Worm (Caenorhabditis elegans) whole organism, young adult: Measurements from ENCODE around the gene C03B1.5.

Experiments
- B0019.2 ChIP-seq: fragments of 200-800 bp; sonication (Bioruptor generic); conservative IDR thresholded peaks from 2 replicates; pipeline ENCODE4 v1.3.6; 2022; ENCODE audit warnings: missing genetic modification reagents, missing genetic modification characterization, missing compliant biosample characterization
- B0035.1 ChIP-seq: sonication (generic microtip); optimal IDR thresholded peaks from 2 replicates; lab custom pipeline; 2016; ENCODE audit warnings: missing genetic modification characterization, mild to moderate bottlenecking, missing compliant biosample characterization, missing genotype, missing genetic modification reagents
- B0336.3 ChIP-seq: fragments of 200-800 bp; sonication (Bioruptor generic); IDR thresholded peaks from 2 replicates; pipeline ENCODE4 v1.3.6; 2022; ENCODE audit warnings: missing genetic modification characterization, missing compliant biosample characterization
- F10E7.11 ChIP-seq: sonication (generic microtip); optimal IDR thresholded peaks from 2 replicates; lab custom pipeline; 2017; ENCODE audit warnings: mild to moderate bottlenecking, missing genetic modification characterization, moderate library complexity, missing compliant biosample characterization
- F57A8.1 ChIP-seq: fragments of 200-800 bp; sonication (Bioruptor generic); optimal IDR thresholded peaks from 2 replicates; lab custom pipeline; 2018; ENCODE audit warnings: mild to moderate bottlenecking, missing genetic modification characterization, moderate library complexity, missing compliant biosample characterization
- K11D2.4 ChIP-seq: fragments of 200-800 bp; sonication (Bioruptor generic); IDR thresholded peaks from 2 replicates; pipeline ENCODE4 v1.3.6; 2022; ENCODE audit warnings: missing genetic modification reagents, missing genetic modification characterization, missing compliant biosample characterization
- Y67H2A.10 ChIP-seq: fragments of 200-800 bp; sonication (Bioruptor generic); conservative IDR thresholded peaks from 2 replicates; pipeline ENCODE4 v1.3.6; 2022; ENCODE audit warnings: missing genetic modification reagents, missing genetic modification characterization, missing compliant biosample characterization
- Y95B8A.8 ChIP-seq: fragments of 200-800 bp; sonication (Bioruptor generic); IDR thresholded peaks from 2 replicates; pipeline ENCODE4 v1.3.6; 2022; ENCODE audit warnings: missing genetic modification reagents, missing genetic modification characterization, missing compliant biosample characterization
- ZK185.1 ChIP-seq: sonication (generic microtip); optimal IDR thresholded peaks from 2 replicates; lab custom pipeline; 2016; ENCODE audit warnings: mild to moderate bottlenecking, missing genetic modification characterization, missing compliant biosample characterization; ENCODE audit not compliant: poor library complexity, severe bottlenecking
- attf-5 ChIP-seq: fragments of 200-800 bp; sonication (Bioruptor generic); optimal IDR thresholded peaks from 2 replicates; lab custom pipeline; 2018; ENCODE audit warnings: mild to moderate bottlenecking, missing genetic modification characterization, missing compliant biosample characterization
- ceh-100 ChIP-seq: fragments of 200-800 bp; sonication (Bioruptor generic); IDR thresholded peaks from 2 replicates; pipeline ENCODE4 v1.3.6; 2022; ENCODE audit warnings: missing genetic modification reagents, missing genetic modification characterization, missing compliant biosample characterization
- ceh-27 ChIP-seq: fragments of 200-800 bp; sonication (Bioruptor generic); optimal IDR thresholded peaks from 2 replicates; lab custom pipeline; 2018; ENCODE audit warnings: mild to moderate bottlenecking, missing genetic modification characterization, moderate library complexity, missing compliant biosample characterization
- ceh-91 ChIP-seq: fragments of 200-800 bp; sonication (Bioruptor generic); IDR thresholded peaks from 2 replicates; pipeline ENCODE4 v1.3.6; 2022; ENCODE audit warnings: missing genetic modification reagents, missing genetic modification characterization, missing compliant biosample characterization
- dox-1 ChIP-seq: fragments of 200-800 bp; sonication (Bioruptor generic); IDR thresholded peaks from 2 replicates; pipeline ENCODE4 v1.3.6; 2022; ENCODE audit warnings: missing genetic modification reagents, missing genetic modification characterization, missing compliant biosample characterization
- dpl-1 ChIP-seq: fragments of 150-350 bp; optimal IDR thresholded peaks from 2 replicates; lab custom pipeline; 2014; ENCODE audit warnings: missing biosample characterization, missing genetic modification reagents, missing genetic modification characterization
- egrh-3 ChIP-seq: fragments of 200-800 bp; sonication (Bioruptor generic); IDR thresholded peaks from 2 replicates; pipeline ENCODE4 v1.3.6; 2022; ENCODE audit warnings: missing genetic modification reagents, missing genetic modification characterization, missing compliant biosample characterization
- ets-4 ChIP-seq: fragments of 200-800 bp; sonication (Bioruptor generic); optimal IDR thresholded peaks from 2 replicates; lab custom pipeline; 2018; ENCODE audit warnings: mild to moderate bottlenecking, missing genetic modification characterization, missing compliant biosample characterization
- gei-17 ChIP-seq: fragments of 200-800 bp; sonication (Bioruptor generic); optimal IDR thresholded peaks from 2 replicates; lab custom pipeline; 2018; ENCODE audit warnings: mild to moderate bottlenecking, missing genetic modification characterization, missing compliant biosample characterization
- hlh-26 ChIP-seq: fragments of 200-800 bp; sonication (Bioruptor generic); conservative IDR thresholded peaks from 2 replicates; pipeline ENCODE4 v1.3.6; 2022; ENCODE audit warnings: missing genetic modification reagents, missing genetic modification characterization, missing compliant biosample characterization
- hrde-1 ChIP-seq: sonication (generic microtip); optimal IDR thresholded peaks from 2 replicates; lab custom pipeline; 2016; ENCODE audit warnings: missing genetic modification characterization, mild to moderate bottlenecking, missing compliant biosample characterization, moderate library complexity, missing genotype, missing genetic modification reagents, borderline replicate concordance
- hsf-1 ChIP-seq: fragments of 200-800 bp; sonication (Bioruptor generic); IDR thresholded peaks from 2 replicates; pipeline ENCODE4 v1.3.6; 2022; ENCODE audit warnings: missing genetic modification reagents, missing genetic modification characterization, missing compliant biosample characterization
- lin-54 ChIP-seq: fragments of 200-800 bp; sonication (Bioruptor generic); optimal IDR thresholded peaks from 2 replicates; lab custom pipeline; 2018; ENCODE audit warnings: mild to moderate bottlenecking, missing genetic modification characterization, missing compliant biosample characterization
- madf-3 ChIP-seq: fragments of 200-800 bp; sonication (Bioruptor generic); IDR thresholded peaks from 2 replicates; pipeline ENCODE4 v1.3.6; 2022; ENCODE audit warnings: missing genetic modification reagents, missing genetic modification characterization, missing compliant biosample characterization
- madf-6 ChIP-seq: fragments of 200-800 bp; sonication (Bioruptor generic); IDR thresholded peaks from 2 replicates; pipeline ENCODE4 v1.3.6; 2022; ENCODE audit warnings: missing genetic modification reagents, missing genetic modification characterization, missing compliant biosample characterization
- mcd-1 ChIP-seq: fragments of 200-800 bp; sonication (Bioruptor generic); IDR thresholded peaks from 2 replicates; pipeline ENCODE4 v1.3.6; 2022; ENCODE audit warnings: missing genetic modification reagents, missing genetic modification characterization, missing compliant biosample characterization
- nfya-2 ChIP-seq: fragments of 200-800 bp; sonication (Bioruptor generic); IDR thresholded peaks from 2 replicates; pipeline ENCODE4 v1.3.6; 2022; ENCODE audit warnings: missing genetic modification reagents, missing genetic modification characterization, missing compliant biosample characterization
- nhr-120 ChIP-seq: fragments of 200-800 bp; sonication (Bioruptor generic); IDR thresholded peaks from 2 replicates; pipeline ENCODE4 v1.3.6; 2022; ENCODE audit warnings: missing genetic modification characterization, missing compliant biosample characterization
- nhr-80 ChIP-seq: sonication (generic microtip); optimal IDR thresholded peaks from 2 replicates; lab custom pipeline; 2016; ENCODE audit warnings: missing genetic modification characterization, missing compliant biosample characterization
- pha-4 ChIP-seq: fragments of 150-350 bp; sonication (generic microtip); optimal IDR thresholded peaks from 2 replicates; lab custom pipeline; 2014; ENCODE audit warnings: missing biosample characterization, missing genetic modification reagents, missing genetic modification characterization
- sdz-38 ChIP-seq: sonication (generic microtip); optimal IDR thresholded peaks from 2 replicates; lab custom pipeline; 2016; ENCODE audit warnings: missing genotype, missing genetic modification characterization, missing compliant biosample characterization
- snpc-1.3 ChIP-seq: sonication (generic microtip); optimal IDR thresholded peaks from 2 replicates; lab custom pipeline; 2017; ENCODE audit warnings: missing genetic modification characterization, mild to moderate bottlenecking, missing compliant biosample characterization, antibody characterized with exemption, moderate library complexity, missing genotype, missing genetic modification reagents; ENCODE audit not compliant: insufficient read depth
- snpc-3.4 ChIP-seq: sonication (generic microtip); optimal IDR thresholded peaks from 2 replicates; lab custom pipeline; 2017; ENCODE audit warnings: missing genetic modification characterization, mild to moderate bottlenecking, missing compliant biosample characterization, antibody characterized with exemption, moderate library complexity, missing genotype, missing genetic modification reagents
- snpc-4 ChIP-seq, 5 experiments: fragments of 150-350 bp in 1 of 5; sonication (generic microtip) in 4 of 5; optimal IDR thresholded peaks; 2 replicates each; lab custom pipeline; 2014 to 2018; ENCODE audit warnings: missing genetic modification characterization in 5 of 5, missing biosample characterization in 3 of 5, antibody characterized with exemption in 2 of 5, mild to moderate bottlenecking in 2 of 5, missing compliant biosample characterization in 2 of 5, missing genotype in 2 of 5, moderate library complexity in 2 of 5, missing genetic modification reagents in 1 of 5
- tbx-9 ChIP-seq: sonication (generic microtip); optimal IDR thresholded peaks from 2 replicates; lab custom pipeline; 2016; ENCODE audit warnings: borderline replicate concordance, missing genetic modification characterization, inconsistent platforms, missing compliant biosample characterization
- xnd-1 ChIP-seq: sonication (generic microtip); optimal IDR thresholded peaks from 2 replicates; lab custom pipeline; 2016; ENCODE audit warnings: missing genotype, missing genetic modification reagents, missing genetic modification characterization, missing compliant biosample characterization
- zim-3 ChIP-seq: sonication (generic microtip); optimal IDR thresholded peaks from 2 replicates; lab custom pipeline; 2017; ENCODE audit warnings: mild to moderate bottlenecking, missing genetic modification characterization, moderate library complexity, missing compliant biosample characterization
- ztf-18 ChIP-seq: sonication (generic microtip); optimal IDR thresholded peaks from 2 replicates; lab custom pipeline; 2016; ENCODE audit warnings: missing genotype, mild to moderate bottlenecking, missing genetic modification characterization, missing compliant biosample characterization
- ztf-25 ChIP-seq: fragments of 200-800 bp; sonication (Bioruptor generic); IDR thresholded peaks from 2 replicates; pipeline ENCODE4 v1.3.6; 2022; ENCODE audit warnings: missing genetic modification reagents, missing genetic modification characterization, missing compliant biosample characterization
- ztf-26 ChIP-seq: sonication (generic microtip); optimal IDR thresholded peaks from 2 replicates; lab custom pipeline; 2017; ENCODE audit warnings: missing genetic modification characterization, missing compliant biosample characterization
- ztf-6 ChIP-seq: fragments of 200-800 bp; sonication (Bioruptor generic); IDR thresholded peaks from 2 replicates; pipeline ENCODE4 v1.3.6; 2022; ENCODE audit warnings: missing genetic modification reagents, missing genetic modification characterization, missing compliant biosample characterization

C03B1.5 gene

DNA sequence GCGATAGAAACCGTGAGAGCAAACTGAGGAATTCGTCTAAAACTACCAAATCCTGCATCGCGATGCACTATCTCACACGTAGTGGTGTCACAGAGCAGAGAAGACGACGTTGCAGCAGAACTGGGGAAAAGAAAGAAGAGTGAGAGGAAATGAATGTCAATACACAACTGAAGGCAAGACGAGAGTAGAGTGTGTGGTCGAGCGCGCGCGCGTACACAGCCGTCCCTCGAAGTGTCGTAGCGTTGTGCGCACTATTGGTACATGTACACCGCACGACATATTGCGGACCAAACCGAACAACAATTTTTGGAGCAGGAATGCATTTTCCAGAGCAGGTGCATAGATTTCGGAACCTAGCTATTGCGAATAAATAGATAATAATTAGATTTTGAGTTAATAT is 23.0 kb downstream of the C03B1.5 start (continued):
- TF ChIP-seq mcd-1 (GFP tag; lab: Robert Waterston, UW), result 0 out of 2 replicates have a peak, but pooled peaks have one; percentile 34
- TF ChIP-seq snpc-4 (GFP tag; optimal IDR thresholded peaks at IDR 0.05; lab: Kevin White, UChicago), result no peak
- TF ChIP-seq snpc-4 (tag; optimal IDR thresholded peaks at IDR 0.05; lab: Kevin White, UChicago), result peak in 1 of 4 experiments; percentile 42
- TF ChIP-seq ztf-18 (tag; lab: Kevin White, UChicago), result peak; percentile 5
- TF ChIP-seq dpl-1, result no peak
- no peak for TF ChIP-seq gei-17 (GFP tag; lab: Kevin White, UChicago)
- no peak for TF ChIP-seq lin-54
- TF ChIP-seq snpc-3.4, result peak; percentile 10
- TF ChIP-seq ets-4 (GFP tag; lab: Kevin White, UChicago), result peak; percentile 39
- 0 out of 2 replicates have a peak, but pooled peaks have one; percentile 52 for TF ChIP-seq madf-3 (GFP tag; lab: Robert Waterston, UW)
- peak; percentile 61; the same call in 1 of the 2 replicates for TF ChIP-seq B0336.3 (GFP tag; lab: Robert Waterston, UW)
- TF ChIP-seq dox-1 (GFP tag; lab: Robert Waterston, UW), result peak; percentile 56
- TF ChIP-seq nhr-80, result peak; percentile 59
- no peak for TF ChIP-seq tbx-9 (tag; lab: Kevin White, UChicago)
- peak; percentile 32 for TF ChIP-seq attf-5 (GFP tag; lab: Kevin White, UChicago)

DNA sequence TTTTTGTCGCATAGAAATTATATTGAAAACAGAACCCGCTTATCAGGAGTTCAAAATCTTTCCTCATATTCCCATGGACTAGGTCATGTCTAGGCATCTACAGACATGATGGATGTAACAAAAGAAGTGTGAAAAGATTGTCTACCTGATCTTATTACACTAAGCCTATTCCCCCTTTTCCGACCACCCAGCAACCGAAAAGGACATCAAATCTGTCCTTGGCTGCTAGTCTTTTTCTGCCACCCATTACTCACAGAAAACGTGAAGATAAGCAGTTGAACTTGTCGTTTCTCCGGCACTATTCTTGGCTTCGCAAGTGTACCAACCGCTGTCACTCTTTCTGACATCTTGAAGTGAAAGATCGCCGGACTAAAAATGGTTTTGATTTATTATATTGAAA is 27.5 kb downstream of the C03B1.5 start:
- TF ChIP-seq Y95B8A.8 (GFP tag; lab: Robert Waterston, UW), result no peak
- TF ChIP-seq B0019.2, result no peak
- TF ChIP-seq ztf-6 (GFP tag; lab: Robert Waterston, UW), result no peak
- TF ChIP-seq F10E7.11 (tag; lab: Kevin White, UChicago), result no peak
- no peak for TF ChIP-seq egrh-3 (GFP tag; lab: Robert Waterston, UW)
- no peak for TF ChIP-seq hsf-1
- TF ChIP-seq B0035.1 (tag; lab: Kevin White, UChicago), result no peak
- no peak for TF ChIP-seq ztf-26
- TF ChIP-seq B0336.3 (GFP tag; lab: Robert Waterston, UW), result no peak
- no peak for TF ChIP-seq ceh-27 (GFP tag; lab: Kevin White, UChicago)
- TF ChIP-seq ZK185.1, result no peak
- no peak for TF ChIP-seq snpc-1.3 (tag; lab: Kevin White, UChicago)
- TF ChIP-seq sdz-38 (tag; lab: Kevin White, UChicago), result no peak
- TF ChIP-seq pha-4 (tag; lab: Kevin White, UChicago), result no peak
- no peak for TF ChIP-seq ztf-25 (GFP tag; lab: Robert Waterston, UW)
- no peak for TF ChIP-seq hrde-1 (tag; lab: Kevin White, UChicago)
- no peak for TF ChIP-seq F57A8.1 (GFP tag; lab: Kevin White, UChicago)
- TF ChIP-seq K11D2.4, result no peak
- TF ChIP-seq, all 124 proteins: peak for 0

DNA sequence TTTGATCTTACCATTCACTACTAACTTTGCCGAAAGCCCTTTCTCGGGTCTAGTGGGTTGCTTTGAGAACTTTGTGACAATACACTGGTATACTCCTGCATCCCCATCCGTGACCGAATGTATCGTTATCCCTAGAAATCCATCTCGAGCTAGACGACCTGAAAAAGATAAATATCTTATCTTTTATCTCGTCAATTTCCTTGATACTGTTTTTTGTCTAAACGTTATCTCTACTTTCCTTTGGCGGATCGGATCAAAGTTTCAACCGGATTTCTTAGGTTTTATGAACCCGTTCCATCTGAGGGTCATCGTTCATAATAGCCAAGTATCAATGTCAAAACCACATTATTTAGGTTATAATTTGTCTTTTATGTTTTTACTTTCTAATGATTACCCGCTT is 29.2 kb downstream of the C03B1.5 start:
- TF ChIP-seq snpc-3.4 (no peak), ceh-100 (GFP tag; lab: Robert Waterston, UW) (no peak), gei-17 (GFP tag; lab: Kevin White, UChicago) (no peak), B0019.2 (no peak), B0336.3 (GFP tag; lab: Robert Waterston, UW) (no peak), nfya-2 (GFP tag; lab: Robert Waterston, UW) (no peak), hlh-26 (no peak), xnd-1 (tag; lab: Kevin White, UChicago) (no peak), nhr-120 (no peak), zim-3 (no peak), madf-6 (GFP tag; lab: Robert Waterston, UW) (no peak), Y67H2A.10 (GFP tag; lab: Robert Waterston, UW) (no peak), ceh-91 (GFP tag; lab: Robert Waterston, UW) (no peak)
